Fruit fly (Drosophila melanogaster) whole organism, embryonic: ENCODE data around the gene Srg3.
A peak's percentile ranks its signal among the peaks of the same experiment; 100 is the strongest.

ENCODE experiments used
- CG4424 ChIP-seq: fragments of 200-800 bp; sonication (Bioruptor generic); optimal IDR thresholded peaks from 3 replicates; lab custom pipeline; 2016; ENCODE audit warnings: missing biosample characterization, missing genetic modification characterization
- H15 ChIP-seq: fragments of 200-800 bp; sonication (Bioruptor generic); IDR thresholded peaks from 3 replicates; pipeline ENCODE4 v1.3.6; 2022; ENCODE audit warnings: missing biosample characterization, missing genetic modification characterization
- HLHmδ ChIP-seq: fragments of 200-800 bp; sonication (Bioruptor generic); optimal IDR thresholded peaks from 2 replicates; lab custom pipeline; 2018; ENCODE audit warnings: missing biosample characterization, mild to moderate bottlenecking, missing genetic modification characterization, moderate library complexity
- abd-A ChIP-seq: fragments of 200-800 bp; sonication (Bioruptor generic); optimal IDR thresholded peaks from 3 replicates; lab custom pipeline; 2019; ENCODE audit warnings: missing biosample characterization, mild to moderate bottlenecking, missing genetic modification characterization, moderate library complexity
- bab2 ChIP-seq: fragments of 200-800 bp; sonication (Bioruptor generic); optimal IDR thresholded peaks from 2 replicates; lab custom pipeline; 2016; ENCODE audit warnings: missing biosample characterization, missing genetic modification characterization
- fru ChIP-seq: fragments of >200 bp; optimal IDR thresholded peaks from 2 replicates; lab custom pipeline; 2017

dm6 chr3L:9420054-9420818 is 22.8 kb upstream of the Srg3 start:
- TF ChIP-seq abd-A (tag; lab: Kevin White, UChicago): no peak
- TF ChIP-seq bab2 (GFP tag; lab: Kevin White, UChicago): peak; percentile 18
- TF ChIP-seq H15 (GFP tag; lab: Robert Waterston, UW): peak; percentile 37; the same call in 1 of the 3 replicates
- TF ChIP-seq fru: no peak
- no peak for TF ChIP-seq HLHmδ
- peak; percentile 51 for TF ChIP-seq CG4424
